Worm (Caenorhabditis elegans): ENCODE data around the gene ZK892.4.

DNA sequence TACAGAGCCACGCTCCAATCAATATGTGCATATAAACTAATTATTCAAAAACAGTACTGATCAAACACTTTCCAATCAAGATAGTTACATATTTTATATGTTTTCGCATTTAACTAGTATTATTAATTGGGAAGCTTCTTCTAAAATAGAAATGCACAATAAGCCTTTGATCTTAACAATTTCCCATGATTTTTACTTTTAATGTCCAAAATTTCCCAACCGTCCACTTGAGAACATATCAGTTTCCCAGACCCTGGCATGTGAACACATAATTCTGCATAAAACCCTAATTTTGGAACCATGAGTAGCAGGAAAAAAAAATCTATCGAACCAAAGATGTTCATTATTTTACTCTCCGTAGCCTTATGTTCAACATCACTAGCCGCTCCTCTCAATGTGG, 30.0 kb upstream of the ZK892.4 start, which contains the start of gene R53.8:
- TF ChIP-seq him-1 (tag; optimal IDR thresholded peaks at IDR 0.05) (no peak), W03F9.2 (tag; optimal IDR thresholded peaks at IDR 0.05) (no peak), dao-5 (tag; optimal IDR thresholded peaks at IDR 0.05) (no peak)

All from whole organism, L4/young adult.